Comparison of ENCODE assay signal across 1 fruit fly cellular context in genomic region chr3L:1295693-1296092, dm6.
TF ChIP-seq lines count a peak whose summit lies in the region.

Gene Rabex-5, plus strand, starts transcription at chr3L:1295913.

TF ChIP-seq in whole organism, embryonic, 481 proteins besides CTCF, POLR2A, EP300 and RAD21 (continued from another document and continues in another):
- TF ChIP-seq amos (GFP tag; IDR thresholded peaks at IDR 0.05; lab: Robert Waterston, UW; ENCODE audit: partially characterized antibody) = peak; percentile 92
- TF ChIP-seq HmgD (GFP tag; optimal IDR thresholded peaks at IDR 0.05; lab: Kevin White, UChicago) = peak; percentile 53
- TF ChIP-seq Ravus (GFP tag; IDR thresholded peaks at IDR 0.05; lab: Robert Waterston, UW) = no peak
- peak; percentile 36 for TF ChIP-seq CG7786 (GFP tag; optimal IDR thresholded peaks at IDR 0.05; lab: Kevin White, UChicago)
- peak; percentile 58 for TF ChIP-seq nmo (GFP tag; optimal IDR thresholded peaks at IDR 0.05; lab: Kevin White, UChicago)
- TF ChIP-seq usp (GFP tag; optimal IDR thresholded peaks at IDR 0.05; lab: Kevin White, UChicago) = no peak
- peak; percentile 48 for TF ChIP-seq tin (GFP tag; optimal IDR thresholded peaks at IDR 0.05; lab: Kevin White, UChicago)
- TF ChIP-seq Doc3 (GFP tag; IDR thresholded peaks at IDR 0.05; lab: Robert Waterston, UW; ENCODE audit: partially characterized antibody) = peak; percentile 67
- TF ChIP-seq CG1792 (GFP tag; optimal IDR thresholded peaks at IDR 0.05; lab: Kevin White, UChicago) = peak; percentile 8
- peak; percentile 50 for TF ChIP-seq NC2β (GFP tag; optimal IDR thresholded peaks at IDR 0.05; lab: Kevin White, UChicago)
- peak; percentile 62 for TF ChIP-seq YL-1 (GFP tag; optimal IDR thresholded peaks at IDR 0.05; lab: Kevin White, UChicago)
- TF ChIP-seq CG14014 (GFP tag; IDR thresholded peaks at IDR 0.05; lab: Robert Waterston, UW) = no peak
- TF ChIP-seq chn (GFP tag; optimal IDR thresholded peaks at IDR 0.05; lab: Kevin White, UChicago) = peak; percentile 37
- TF ChIP-seq CG2202 (tag; optimal IDR thresholded peaks at IDR 0.05; lab: Kevin White, UChicago) = no peak
- peak; percentile 97 for TF ChIP-seq MBD-R2 (GFP tag; IDR thresholded peaks at IDR 0.05; lab: Robert Waterston, UW)
- peak; percentile 31 for TF ChIP-seq CG10654 (GFP tag; optimal IDR thresholded peaks at IDR 0.05; lab: Kevin White, UChicago)
- TF ChIP-seq luna (GFP tag; optimal IDR thresholded peaks at IDR 0.05; lab: Kevin White, UChicago) = no peak
- peak; percentile 39 for TF ChIP-seq CG2712 (tag; optimal IDR thresholded peaks at IDR 0.05; lab: Kevin White, UChicago)
- TF ChIP-seq slou (GFP tag; optimal IDR thresholded peaks at IDR 0.05; lab: Kevin White, UChicago) = peak; percentile 13
- peak; percentile 49 for TF ChIP-seq Max (GFP tag; optimal IDR thresholded peaks at IDR 0.05; lab: Kevin White, UChicago)
- TF ChIP-seq nau (GFP tag; optimal IDR thresholded peaks at IDR 0.05; lab: Kevin White, UChicago) = no peak
- no peak; the same call in 2 of the 3 replicates for TF ChIP-seq CG34422 (GFP tag; IDR thresholded peaks at IDR 0.05; lab: Robert Waterston, UW)
- peak; percentile 15; the same call in 1 of the 2 replicates for TF ChIP-seq lmd (GFP tag; IDR thresholded peaks at IDR 0.05; lab: Robert Waterston, UW)
- TF ChIP-seq unpg (GFP tag; optimal IDR thresholded peaks at IDR 0.05; lab: Kevin White, UChicago) = peak; percentile 6
- TF ChIP-seq D (optimal IDR thresholded peaks at IDR 0.05; lab: Kevin White, UChicago) = no peak
- TF ChIP-seq D (GFP tag; optimal IDR thresholded peaks at IDR 0.05; lab: Kevin White, UChicago) = no peak
- TF ChIP-seq Ets97D (GFP tag; optimal IDR thresholded peaks at IDR 0.05; lab: Kevin White, UChicago) = peak; percentile 63
- TF ChIP-seq chinmo (GFP tag; IDR thresholded peaks at IDR 0.05; lab: Robert Waterston, UW; ENCODE audit: partially characterized antibody) = 0 out of 4 replicates have a peak, but pooled peaks have one; percentile 15
- peak; percentile 2 for TF ChIP-seq Abd-B (GFP tag; optimal IDR thresholded peaks at IDR 0.05; lab: Kevin White, UChicago)
- TF ChIP-seq exex (tag; optimal IDR thresholded peaks at IDR 0.05; lab: Kevin White, UChicago) = no peak
- TF ChIP-seq CG6272 (GFP tag; IDR thresholded peaks at IDR 0.05; lab: Robert Waterston, UW) = no peak
- 0 out of 2 replicates have a peak, but pooled peaks have one; percentile 14 for TF ChIP-seq al (GFP tag; IDR thresholded peaks at IDR 0.05; lab: Robert Waterston, UW)
- peak; percentile 86 for TF ChIP-seq Scr (GFP tag; IDR thresholded peaks at IDR 0.05; lab: Robert Waterston, UW; ENCODE audit: partially characterized antibody)
- peak; percentile 62; the same call in 2 of the 3 replicates for TF ChIP-seq CG7963 (GFP tag; IDR thresholded peaks at IDR 0.05; lab: Robert Waterston, UW; ENCODE audit: partially characterized antibody)
- TF ChIP-seq CG10979 (tag; optimal IDR thresholded peaks at IDR 0.05; lab: Kevin White, UChicago) = peak; percentile 9
- TF ChIP-seq Lhr (GFP tag; optimal IDR thresholded peaks at IDR 0.05; lab: Kevin White, UChicago) = peak; percentile 94
- TF ChIP-seq Ada2b (GFP tag; IDR thresholded peaks at IDR 0.05; lab: Robert Waterston, UW) = peak; percentile 40; the same call in 1 of the 2 replicates
- peak; percentile 52 for TF ChIP-seq nerfin-1 (tag; optimal IDR thresholded peaks at IDR 0.05; lab: Kevin White, UChicago)
- TF ChIP-seq kay (GFP tag; optimal IDR thresholded peaks at IDR 0.05; lab: Kevin White, UChicago) = no peak
- TF ChIP-seq Chrac-16 (GFP tag; optimal IDR thresholded peaks at IDR 0.05; lab: Kevin White, UChicago) = peak; percentile 3
- TF ChIP-seq ac (GFP tag; optimal IDR thresholded peaks at IDR 0.05; lab: Kevin White, UChicago) = no peak
- TF ChIP-seq bcd (GFP tag; optimal IDR thresholded peaks at IDR 0.05; lab: Kevin White, UChicago) = peak; percentile 1
- TF ChIP-seq CG8944 (GFP tag; optimal IDR thresholded peaks at IDR 0.05; lab: Kevin White, UChicago) = peak; percentile 45
- no peak for TF ChIP-seq repo (GFP tag; optimal IDR thresholded peaks at IDR 0.05; lab: Kevin White, UChicago)
- peak; percentile 85 for TF ChIP-seq Med (GFP tag; lab: Kevin White, UChicago)
- TF ChIP-seq Adf1 (GFP tag; IDR thresholded peaks at IDR 0.05; lab: Robert Waterston, UW) = no peak
- peak; percentile 9 for TF ChIP-seq NK7.1 (GFP tag; optimal IDR thresholded peaks at IDR 0.05; lab: Kevin White, UChicago)
- TF ChIP-seq CG3847 (GFP tag; IDR thresholded peaks at IDR 0.05; lab: Robert Waterston, UW) = peak; percentile 65
- TF ChIP-seq CG6254 (GFP tag; optimal IDR thresholded peaks at IDR 0.05; lab: Kevin White, UChicago) = no peak
- no peak for TF ChIP-seq CG9797 (GFP tag; optimal IDR thresholded peaks at IDR 0.05; lab: Kevin White, UChicago)
- TF ChIP-seq CG17829 (tag; optimal IDR thresholded peaks at IDR 0.05; lab: Kevin White, UChicago) = peak; percentile 48
- no peak for TF ChIP-seq Gsc (GFP tag; IDR thresholded peaks at IDR 0.05; lab: Robert Waterston, UW)
- TF ChIP-seq CG7987 (GFP tag; optimal IDR thresholded peaks at IDR 0.05; lab: Kevin White, UChicago) = peak; percentile 45
- TF ChIP-seq CG4820 (GFP tag; optimal IDR thresholded peaks at IDR 0.05; lab: Kevin White, UChicago) = no peak
- TF ChIP-seq CG14050 (GFP tag; IDR thresholded peaks at IDR 0.05; lab: Robert Waterston, UW) = no peak
- peak; percentile 25 for TF ChIP-seq CG10267 (tag; optimal IDR thresholded peaks at IDR 0.05; lab: Kevin White, UChicago)
- TF ChIP-seq tup (GFP tag; optimal IDR thresholded peaks at IDR 0.05; lab: Kevin White, UChicago) = no peak
- TF ChIP-seq CG9437 (GFP tag; optimal IDR thresholded peaks at IDR 0.05; lab: Kevin White, UChicago) = no peak
- peak; percentile 87 for TF ChIP-seq stwl (tag; optimal IDR thresholded peaks at IDR 0.05; lab: Kevin White, UChicago)
- TF ChIP-seq bsh (GFP tag; optimal IDR thresholded peaks at IDR 0.05; lab: Kevin White, UChicago) = no peak
- peak; percentile 25 for TF ChIP-seq CG18764 (GFP tag; optimal IDR thresholded peaks at IDR 0.05; lab: Kevin White, UChicago)
- peak; percentile 65 for TF ChIP-seq her (GFP tag; optimal IDR thresholded peaks at IDR 0.05; lab: Kevin White, UChicago)
- TF ChIP-seq CG7372 (GFP tag; IDR thresholded peaks at IDR 0.05; lab: Robert Waterston, UW) = 0 out of 2 replicates have a peak, but pooled peaks have one; percentile 13
- peak; percentile 89 for TF ChIP-seq bbx (GFP tag; IDR thresholded peaks at IDR 0.05; lab: Robert Waterston, UW; ENCODE audit: partially characterized antibody)
- peak; percentile 18 for TF ChIP-seq CrebB (tag; optimal IDR thresholded peaks at IDR 0.05; lab: Kevin White, UChicago)
- TF ChIP-seq Jarid2 (GFP tag; optimal IDR thresholded peaks at IDR 0.05; lab: Kevin White, UChicago) = no peak
- TF ChIP-seq MESR4 (GFP tag; optimal IDR thresholded peaks at IDR 0.05; lab: Kevin White, UChicago) = peak; percentile 79
- TF ChIP-seq aop (GFP tag; IDR thresholded peaks at IDR 0.05; lab: Robert Waterston, UW) = no peak
- TF ChIP-seq CG30020 (tag; optimal IDR thresholded peaks at IDR 0.05; lab: Kevin White, UChicago) = no peak
- TF ChIP-seq Trl (optimal IDR thresholded peaks at IDR 0.05; lab: Kevin White, UChicago) = no peak
- TF ChIP-seq Trl (GFP tag; optimal IDR thresholded peaks at IDR 0.05; lab: Kevin White, UChicago) = peak; percentile 15
- TF ChIP-seq HLH3B (GFP tag; IDR thresholded peaks at IDR 0.05; lab: Robert Waterston, UW) = 0 out of 2 replicates have a peak, but pooled peaks have one; percentile 22
- TF ChIP-seq CG15269 (tag; optimal IDR thresholded peaks at IDR 0.05; lab: Kevin White, UChicago) = no peak
- TF ChIP-seq chm (GFP tag; IDR thresholded peaks at IDR 0.05; lab: Robert Waterston, UW) = no peak; the same call in 1 of the 2 replicates
- TF ChIP-seq Vsx1 (GFP tag; optimal IDR thresholded peaks at IDR 0.05; lab: Kevin White, UChicago) = no peak
- TF ChIP-seq pho (GFP tag; optimal IDR thresholded peaks at IDR 0.05; lab: Kevin White, UChicago) = peak; percentile 33
- peak; percentile 16 for TF ChIP-seq HLH54F (GFP tag; optimal IDR thresholded peaks at IDR 0.05; lab: Kevin White, UChicago)
- no peak for TF ChIP-seq sens-2 (GFP tag; IDR thresholded peaks at IDR 0.05; lab: Robert Waterston, UW)
- peak; percentile 65 for TF ChIP-seq CG12659 (GFP tag; optimal IDR thresholded peaks at IDR 0.05; lab: Kevin White, UChicago)
- peak; percentile 46; the same call in 2 of the 3 replicates for TF ChIP-seq Dbx (GFP tag; IDR thresholded peaks at IDR 0.05; lab: Robert Waterston, UW)
- TF ChIP-seq BEAF-32 (GFP tag; optimal IDR thresholded peaks at IDR 0.05; lab: Kevin White, UChicago) = peak; percentile 89
- TF ChIP-seq CG18262 (tag; optimal IDR thresholded peaks at IDR 0.05; lab: Kevin White, UChicago) = peak; percentile 19
- no peak for TF ChIP-seq emc (GFP tag; optimal IDR thresholded peaks at IDR 0.05; lab: Kevin White, UChicago)
- TF ChIP-seq CG10366 (GFP tag; IDR thresholded peaks at IDR 0.05; lab: Robert Waterston, UW) = peak; percentile 22; the same call in 1 of the 2 replicates
- TF ChIP-seq E2f2 (GFP tag; IDR thresholded peaks at IDR 0.05; lab: Robert Waterston, UW) = peak; percentile 74
- TF ChIP-seq ranshi (GFP tag; IDR thresholded peaks at IDR 0.05; lab: Robert Waterston, UW) = no peak
- TF ChIP-seq ftz-f1 (GFP tag; optimal IDR thresholded peaks at IDR 0.05; lab: Kevin White, UChicago) = peak; percentile 0
- peak; percentile 77 for TF ChIP-seq CG2120 (GFP tag; optimal IDR thresholded peaks at IDR 0.05; lab: Kevin White, UChicago)
- TF ChIP-seq CG6765 (GFP tag; optimal IDR thresholded peaks at IDR 0.05; lab: Kevin White, UChicago) = no peak
- TF ChIP-seq fu2 (GFP tag; optimal IDR thresholded peaks at IDR 0.05; lab: Kevin White, UChicago) = peak; percentile 27
- peak in 1 of 2 experiments; percentile 24 for TF ChIP-seq Pdp1 (GFP tag; optimal IDR thresholded peaks at IDR 0.05; lab: Kevin White, UChicago)
- TF ChIP-seq CG1602 (GFP tag; optimal IDR thresholded peaks at IDR 0.05; lab: Kevin White, UChicago) = no peak
- TF ChIP-seq CG4282 (GFP tag; optimal IDR thresholded peaks at IDR 0.05; lab: Kevin White, UChicago) = peak; percentile 20
- no peak for TF ChIP-seq B-H1 (GFP tag; IDR thresholded peaks at IDR 0.05; lab: Robert Waterston, UW)
- peak; percentile 62 for TF ChIP-seq Xbp1 (GFP tag; optimal IDR thresholded peaks at IDR 0.05; lab: Kevin White, UChicago)
- TF ChIP-seq C15 (GFP tag; IDR thresholded peaks at IDR 0.05; lab: Robert Waterston, UW) = no peak
- no peak for TF ChIP-seq CG31224 (GFP tag; IDR thresholded peaks at IDR 0.05; lab: Robert Waterston, UW)
- no peak for TF ChIP-seq lov (optimal IDR thresholded peaks at IDR 0.05; lab: Kevin White, UChicago)
- TF ChIP-seq lov (GFP tag; IDR thresholded peaks at IDR 0.05; lab: Robert Waterston, UW) = no peak
- TF ChIP-seq ato (GFP tag; IDR thresholded peaks at IDR 0.05; lab: Robert Waterston, UW; ENCODE audit: partially characterized antibody) = peak; percentile 68
- TF ChIP-seq otp (GFP tag; IDR thresholded peaks at IDR 0.05; lab: Robert Waterston, UW) = no peak
- peak; percentile 85 for TF ChIP-seq CG4617 (GFP tag; optimal IDR thresholded peaks at IDR 0.05; lab: Kevin White, UChicago; ENCODE audit: borderline replicate concordance)
- TF ChIP-seq Dll (GFP tag; IDR thresholded peaks at IDR 0.05; lab: Robert Waterston, UW; ENCODE audit: partially characterized antibody) = peak; percentile 81
- peak; percentile 46 for TF ChIP-seq Myb (GFP tag; optimal IDR thresholded peaks at IDR 0.05; lab: Kevin White, UChicago)
- TF ChIP-seq br (optimal IDR thresholded peaks at IDR 0.05; lab: Kevin White, UChicago) = no peak
- TF ChIP-seq nom (GFP tag; optimal IDR thresholded peaks at IDR 0.05; lab: Kevin White, UChicago) = peak; percentile 9
- TF ChIP-seq unc-4 (GFP tag; IDR thresholded peaks at IDR 0.05; lab: Robert Waterston, UW; ENCODE audit: partially characterized antibody) = peak; percentile 85
- TF ChIP-seq Hr3 (GFP tag; optimal IDR thresholded peaks at IDR 0.05; lab: Kevin White, UChicago) = peak; percentile 22
- TF ChIP-seq Doc2 (GFP tag; IDR thresholded peaks at IDR 0.05; lab: Robert Waterston, UW) = no peak
- peak; percentile 71; the same call in 2 of the 3 replicates for TF ChIP-seq hb (GFP tag; IDR thresholded peaks at IDR 0.05; lab: Robert Waterston, UW; ENCODE audit: partially characterized antibody)
- no peak for TF ChIP-seq danr (GFP tag; IDR thresholded peaks at IDR 0.05; lab: Robert Waterston, UW)
- TF ChIP-seq CG14667 (GFP tag; IDR thresholded peaks at IDR 0.05; lab: Robert Waterston, UW) = no peak
- no peak for TF ChIP-seq CG7745 (tag; optimal IDR thresholded peaks at IDR 0.05; lab: Kevin White, UChicago)
- peak; percentile 51 for TF ChIP-seq Dref (GFP tag; IDR thresholded peaks at IDR 0.05; lab: Robert Waterston, UW)
- TF ChIP-seq CG13123 (GFP tag; optimal IDR thresholded peaks at IDR 0.05; lab: Kevin White, UChicago) = no peak
- no peak for TF ChIP-seq CG8281 (tag; optimal IDR thresholded peaks at IDR 0.05; lab: Kevin White, UChicago)
- TF ChIP-seq CG17612 (GFP tag; IDR thresholded peaks at IDR 0.05; lab: Robert Waterston, UW) = no peak
- TF ChIP-seq Asciz (GFP tag; optimal IDR thresholded peaks at IDR 0.05; lab: Kevin White, UChicago) = no peak
- TF ChIP-seq ci (GFP tag; IDR thresholded peaks at IDR 0.05; lab: Robert Waterston, UW) = peak; percentile 51; the same call in 1 of the 3 replicates
- peak; percentile 39; the same call in 1 of the 3 replicates for TF ChIP-seq zen2 (GFP tag; IDR thresholded peaks at IDR 0.05; lab: Robert Waterston, UW; ENCODE audit: partially characterized antibody)
- no peak for TF ChIP-seq slp2 (GFP tag; optimal IDR thresholded peaks at IDR 0.05; lab: Kevin White, UChicago)
- TF ChIP-seq CG34376 (GFP tag; optimal IDR thresholded peaks at IDR 0.05; lab: Kevin White, UChicago) = peak; percentile 34
- no peak for TF ChIP-seq ATbp (GFP tag; optimal IDR thresholded peaks at IDR 0.05; lab: Kevin White, UChicago)
- TF ChIP-seq CG13424 (tag; optimal IDR thresholded peaks at IDR 0.05; lab: Kevin White, UChicago) = peak; percentile 37
- TF ChIP-seq shn (GFP tag; optimal IDR thresholded peaks at IDR 0.05; lab: Kevin White, UChicago) = peak; percentile 34
- peak; percentile 73 for TF ChIP-seq vnd (GFP tag; IDR thresholded peaks at IDR 0.05; lab: Robert Waterston, UW; ENCODE audit: partially characterized antibody)
- TF ChIP-seq Ptx1 (GFP tag; IDR thresholded peaks at IDR 0.05; lab: Robert Waterston, UW) = peak; percentile 21; the same call in 1 of the 2 replicates
- TF ChIP-seq p53 (GFP tag; optimal IDR thresholded peaks at IDR 0.05; lab: Kevin White, UChicago) = peak; percentile 68
- peak; percentile 6 for TF ChIP-seq CG10147 (GFP tag; optimal IDR thresholded peaks at IDR 0.05; lab: Kevin White, UChicago)
- no peak for TF ChIP-seq disco-r (GFP tag; optimal IDR thresholded peaks at IDR 0.05; lab: Kevin White, UChicago)
